Fruit fly (Drosophila melanogaster): ENCODE results near the gene CG5645.

Gene CG5645

dm6 chr3L:12138113-12138899, 1.8 kb upstream of the CG5645 start, which contains the start of the genes ND-SGDH and RhoGAP68F (continued):
- peak; percentile 31 for TF ChIP-seq CG17186 (GFP tag; optimal IDR thresholded peaks at IDR 0.05)
- TF ChIP-seq lab (GFP tag; optimal IDR thresholded peaks at IDR 0.05) = peak; percentile 75
- TF ChIP-seq CG2129 (GFP tag; IDR thresholded peaks at IDR 0.05; ENCODE audit: partially characterized antibody) = peak; percentile 84
- no peak for TF ChIP-seq CG17612 (GFP tag; IDR thresholded peaks at IDR 0.05)
- peak; percentile 71 for TF ChIP-seq CG11723 (GFP tag; optimal IDR thresholded peaks at IDR 0.05)
- TF ChIP-seq wor (GFP tag; IDR thresholded peaks at IDR 0.05) = peak; percentile 33; the same call in 1 of the 2 replicates
- TF ChIP-seq eyg (GFP tag; optimal IDR thresholded peaks at IDR 0.05) = peak; percentile 9
- no peak for TF ChIP-seq zf30C (GFP tag; optimal IDR thresholded peaks at IDR 0.05)
- TF ChIP-seq vfl (GFP tag; optimal IDR thresholded peaks at IDR 0.05) = peak; percentile 70
- peak; percentile 61 for TF ChIP-seq CG33213 (GFP tag; optimal IDR thresholded peaks at IDR 0.05)
- TF ChIP-seq dm (GFP tag; optimal IDR thresholded peaks at IDR 0.05) = peak; percentile 58
- TF ChIP-seq CG12299 (tag; optimal IDR thresholded peaks at IDR 0.05) = no peak
- TF ChIP-seq Six4 (GFP tag; optimal IDR thresholded peaks at IDR 0.05) = peak; percentile 40
- TF ChIP-seq CG17912 (GFP tag; optimal IDR thresholded peaks at IDR 0.05) = no peak
- TF ChIP-seq NfI (GFP tag; optimal IDR thresholded peaks at IDR 0.05) = peak; percentile 74
- TF ChIP-seq Hmr (GFP tag; optimal IDR thresholded peaks at IDR 0.05) = peak; percentile 80
- peak; percentile 25 for TF ChIP-seq Myb (GFP tag; optimal IDR thresholded peaks at IDR 0.05)
- peak; percentile 77 for TF ChIP-seq B-H2 (GFP tag; optimal IDR thresholded peaks at IDR 0.05)
- no peak for TF ChIP-seq dimm (GFP tag; IDR thresholded peaks at IDR 0.05)
- TF ChIP-seq ind (GFP tag; optimal IDR thresholded peaks at IDR 0.05) = peak; percentile 83
- no peak for TF ChIP-seq wek (GFP tag; optimal IDR thresholded peaks at IDR 0.05)
- TF ChIP-seq MTF-1 (GFP tag; optimal IDR thresholded peaks at IDR 0.05; ENCODE audit: borderline replicate concordance) = no peak
- no peak for TF ChIP-seq CG6765 (GFP tag; optimal IDR thresholded peaks at IDR 0.05)
- TF ChIP-seq CG6854 (GFP tag; optimal IDR thresholded peaks at IDR 0.05) = no peak
- peak; percentile 3 for TF ChIP-seq YL-1 (GFP tag; optimal IDR thresholded peaks at IDR 0.05)
- peak; percentile 75 for TF ChIP-seq CG2116 (GFP tag; optimal IDR thresholded peaks at IDR 0.05)
- TF ChIP-seq CG10979 (tag; optimal IDR thresholded peaks at IDR 0.05) = peak; percentile 56
- peak; percentile 42 for TF ChIP-seq D19A (tag; optimal IDR thresholded peaks at IDR 0.05)
- TF ChIP-seq so (GFP tag; IDR thresholded peaks at IDR 0.05) = peak; percentile 50; the same call in 1 of the 3 replicates
- no peak for TF ChIP-seq CG5953 (GFP tag; IDR thresholded peaks at IDR 0.05)
- TF ChIP-seq NK7.1 (GFP tag; optimal IDR thresholded peaks at IDR 0.05) = peak; percentile 50
- peak; percentile 34 for TF ChIP-seq gro (GFP tag; optimal IDR thresholded peaks at IDR 0.05)
- TF ChIP-seq twi (tag; optimal IDR thresholded peaks at IDR 0.05) = peak; percentile 54
- peak; percentile 70 to 97 for TF ChIP-seq Pdp1 (GFP tag; optimal IDR thresholded peaks at IDR 0.05)
- peak; percentile 52 for TF ChIP-seq Deaf1 (tag; optimal IDR thresholded peaks at IDR 0.05)
- peak; percentile 49; the same call in 1 of the 2 replicates for TF ChIP-seq ttk (GFP tag; IDR thresholded peaks at IDR 0.05)
- TF ChIP-seq CG11398 (GFP tag; optimal IDR thresholded peaks at IDR 0.05) = peak; percentile 42
- no peak for TF ChIP-seq fd102C (GFP tag; optimal IDR thresholded peaks at IDR 0.05)
- peak; percentile 42; the same call in 1 of the 2 replicates for TF ChIP-seq toy (GFP tag; IDR thresholded peaks at IDR 0.05)
- peak; percentile 55 to 77 for TF ChIP-seq dpn (GFP tag; optimal IDR thresholded peaks at IDR 0.05)
- peak; percentile 17 for TF ChIP-seq CG1792 (GFP tag; optimal IDR thresholded peaks at IDR 0.05)
- TF ChIP-seq tup (GFP tag; optimal IDR thresholded peaks at IDR 0.05) = peak; percentile 8
- peak; percentile 69; the same call in 2 of the 3 replicates for TF ChIP-seq mld (GFP tag; IDR thresholded peaks at IDR 0.05; ENCODE audit: partially characterized antibody)
- TF ChIP-seq aop (GFP tag; IDR thresholded peaks at IDR 0.05) = no peak
- TF ChIP-seq CG13624 (GFP tag; optimal IDR thresholded peaks at IDR 0.05) = peak; percentile 69
- TF ChIP-seq bab2 (GFP tag; optimal IDR thresholded peaks at IDR 0.05) = peak; percentile 45
- peak; percentile 6 for TF ChIP-seq CG9876 (GFP tag; optimal IDR thresholded peaks at IDR 0.05)
- no peak for TF ChIP-seq odd (GFP tag; optimal IDR thresholded peaks at IDR 0.05)
- TF ChIP-seq CG1832 (GFP tag; optimal IDR thresholded peaks at IDR 0.05) = no peak
